Fruit fly (Drosophila melanogaster) whole organism, pupa: ENCODE results near the gene CG2681.

Experiments used
- CG10348 ChIP-seq: fragments of 200-800 bp; sonication (Bioruptor generic); IDR thresholded peaks from 2 replicates; pipeline ENCODE4 v1.3.6; 2022; ENCODE audit warnings: missing biosample characterization, missing genetic modification characterization
- CG13204 ChIP-seq: fragments of 200-800 bp; sonication (Bioruptor generic); optimal IDR thresholded peaks from 2 replicates; lab custom pipeline; 2018; ENCODE audit warnings: missing biosample characterization, mild to moderate bottlenecking, missing genetic modification characterization, moderate library complexity
- CG14655 ChIP-seq: fragments of 200-800 bp; sonication (Bioruptor generic); optimal IDR thresholded peaks from 3 replicates; lab custom pipeline; 2017; ENCODE audit warnings: mild to moderate bottlenecking, missing biosample characterization, missing genetic modification reagents, missing genetic modification characterization
- CG15710 ChIP-seq: fragments of 200-800 bp; sonication (Bioruptor generic); optimal IDR thresholded peaks from 2 replicates; lab custom pipeline; 2018; ENCODE audit warnings: missing biosample characterization, mild to moderate bottlenecking, missing genetic modification characterization, moderate library complexity
- CG17806 ChIP-seq: fragments of 200-800 bp; sonication (Bioruptor generic); optimal IDR thresholded peaks from 2 replicates; lab custom pipeline; 2018; ENCODE audit warnings: missing biosample characterization, mild to moderate bottlenecking, missing genetic modification characterization, moderate library complexity
- CG32121 ChIP-seq: fragments of 200-800 bp; sonication (Bioruptor generic); IDR thresholded peaks from 2 replicates; pipeline ENCODE4 v1.3.6; 2022; ENCODE audit warnings: missing biosample characterization, missing genetic modification characterization
- CG4496 ChIP-seq: fragments of 200-800 bp; sonication (Bioruptor generic); IDR thresholded peaks from 3 replicates; pipeline ENCODE4 v1.3.6; 2022; ENCODE audit warnings: missing biosample characterization, missing genetic modification characterization
- CG8159 ChIP-seq: fragments of 200-800 bp; sonication (Bioruptor generic); optimal IDR thresholded peaks from 3 replicates; lab custom pipeline; 2018; ENCODE audit warnings: missing biosample characterization, mild to moderate bottlenecking, missing genetic modification characterization, moderate library complexity
- D1 ChIP-seq: fragments of 200-800 bp; sonication (Bioruptor generic); optimal IDR thresholded peaks from 2 replicates; lab custom pipeline; 2018; ENCODE audit warnings: missing biosample characterization, mild to moderate bottlenecking, missing genetic modification characterization, moderate library complexity
- Ets98B ChIP-seq: fragments of 200-800 bp; sonication (Bioruptor generic); IDR thresholded peaks from 2 replicates; pipeline ENCODE4 v1.3.6; 2022; ENCODE audit warnings: missing biosample characterization, missing genetic modification characterization
- Pif1B ChIP-seq: fragments of 200-800 bp; sonication (Bioruptor generic); optimal IDR thresholded peaks from 3 replicates; lab custom pipeline; 2016; ENCODE audit warnings: missing biosample characterization, missing genetic modification characterization
- Snoo ChIP-seq: fragments of 200-800 bp; sonication (Bioruptor generic); optimal IDR thresholded peaks from 3 replicates; lab custom pipeline; 2017; ENCODE audit warnings: missing biosample characterization, mild to moderate bottlenecking, missing genetic modification characterization, inconsistent platforms
- rn ChIP-seq: fragments of 200-800 bp; sonication (Bioruptor generic); IDR thresholded peaks from 2 replicates; pipeline ENCODE4 v1.3.6; 2022; ENCODE audit warnings: missing biosample characterization, missing genetic modification characterization

dm6 chrX:2744042-2744441 lies 35.6 kb downstream of the CG2681 start, which contains the start of gene Syx4:
- TF ChIP-seq Ets98B, result peak; percentile 96
- TF ChIP-seq CG10348 (GFP tag; lab: Robert Waterston, UW), result peak; percentile 76
- peak; percentile 90 for TF ChIP-seq CG15710 (tag; lab: Kevin White, UChicago)
- peak; percentile 79 for TF ChIP-seq Snoo
- peak; percentile 94 for TF ChIP-seq CG32121 (GFP tag; lab: Robert Waterston, UW)
- peak; percentile 98 for TF ChIP-seq CG4496 (GFP tag; lab: Robert Waterston, UW)
- TF ChIP-seq CG13204 (GFP tag; lab: Kevin White, UChicago), result peak; percentile 30
- TF ChIP-seq D1 (tag; lab: Kevin White, UChicago), result peak; percentile 64
- TF ChIP-seq CG17806 (tag; lab: Kevin White, UChicago), result peak; percentile 88
- peak; percentile 89 for TF ChIP-seq CG14655
- peak; percentile 92 for TF ChIP-seq Pif1B
- TF ChIP-seq CG8159, result peak; percentile 90
- peak; percentile 86 for TF ChIP-seq rn
